Worm (Caenorhabditis elegans): ENCODE results near the gene C16D9.3.

Gene C16D9.3

ce11 chrV:8253946-8254345 lies 14.1 kb upstream of the C16D9.3 start:
- no peak for TF ChIP-seq eor-1 (tag; optimal IDR thresholded peaks at IDR 0.05)
- no peak for TF ChIP-seq unc-39 (tag; optimal IDR thresholded peaks at IDR 0.05)
- TF ChIP-seq daf-12 (tag; optimal IDR thresholded peaks at IDR 0.05): no peak

- TF ChIP-seq mdl-1 (tag; optimal IDR thresholded peaks at IDR 0.05): no peak
- TF ChIP-seq egl-27 (tag; optimal IDR thresholded peaks at IDR 0.05): no peak
- no peak for TF ChIP-seq lin-15B (tag; optimal IDR thresholded peaks at IDR 0.05)
- TF ChIP-seq lsy-12 (tag; optimal IDR thresholded peaks at IDR 0.05): no peak
- no peak for TF ChIP-seq elt-2 (tag; optimal IDR thresholded peaks at IDR 0.05)
- no peak for TF ChIP-seq nhr-77 (tag; optimal IDR thresholded peaks at IDR 0.05)
- TF ChIP-seq egl-5 (tag; optimal IDR thresholded peaks at IDR 0.05): peak; percentile 47
Observed at ce11 chrV:8252532-8252931, 12.7 kb upstream of the C16D9.3 start.

- TF ChIP-seq snpc-4 (tag; optimal IDR thresholded peaks at IDR 0.05): no peak
- TF ChIP-seq fos-1 (tag; optimal IDR thresholded peaks at IDR 0.05): no peak
- no peak for TF ChIP-seq nhr-28 (tag; optimal IDR thresholded peaks at IDR 0.05)
- TF ChIP-seq zag-1 (tag; optimal IDR thresholded peaks at IDR 0.05): no peak
- TF ChIP-seq nhr-77 (tag; optimal IDR thresholded peaks at IDR 0.05): no peak
- TF ChIP-seq nhr-67 (tag; optimal IDR thresholded peaks at IDR 0.05): no peak
- no peak for TF ChIP-seq R02D3.7 (tag; optimal IDR thresholded peaks at IDR 0.05)
- no peak for TF ChIP-seq lin-39 (tag; optimal IDR thresholded peaks at IDR 0.05)
- TF ChIP-seq sea-2 (GFP tag; optimal IDR thresholded peaks at IDR 0.05): no peak
- no peak for TF ChIP-seq elt-1 (tag; optimal IDR thresholded peaks at IDR 0.05)
- TF ChIP-seq nhr-25 (tag; optimal IDR thresholded peaks at IDR 0.05): no peak
- no peak for TF ChIP-seq elt-3 (tag; optimal IDR thresholded peaks at IDR 0.05)
- no peak for TF ChIP-seq skn-1 (tag; optimal IDR thresholded peaks at IDR 0.05)
- no peak for TF ChIP-seq nhr-76 (tag; optimal IDR thresholded peaks at IDR 0.05)
- no peak for TF ChIP-seq ceh-82 (tag; optimal IDR thresholded peaks at IDR 0.05)
- TF ChIP-seq tbx-2 (tag; optimal IDR thresholded peaks at IDR 0.05): no peak
- no peak for TF ChIP-seq lin-15B (tag; optimal IDR thresholded peaks at IDR 0.05)
- TF ChIP-seq nhr-43 (tag; optimal IDR thresholded peaks at IDR 0.05; ENCODE audit: poor library complexity, severe bottlenecking): no peak
- TF ChIP-seq daf-12 (tag; optimal IDR thresholded peaks at IDR 0.05): no peak
Observed at ce11 chrV:8251075-8251474, 11.2 kb upstream of the C16D9.3 start.

DNA sequence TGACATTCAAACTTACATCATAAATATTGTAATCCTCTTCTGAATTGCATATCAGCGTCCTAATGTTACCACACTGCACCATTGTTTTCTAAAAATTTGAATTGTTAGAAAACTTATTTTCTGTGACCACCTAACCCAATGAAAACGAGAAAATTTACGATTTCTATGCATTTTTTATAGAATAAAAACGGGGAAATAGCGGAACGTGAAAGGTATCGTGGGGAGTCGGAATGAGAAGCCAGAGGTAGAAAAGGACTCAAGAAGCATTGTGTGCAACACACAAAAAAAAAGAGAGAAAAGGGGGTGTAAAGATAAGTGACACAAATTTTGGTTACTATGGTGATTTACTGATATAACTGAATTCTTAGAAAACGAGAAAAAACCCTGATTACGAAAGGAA lies 10.4 kb upstream of the C16D9.3 start, which contains the start of gene C16D9.6:
Gene C16D9.6 (minus strand): TSS at position 101 of the 400 bp plus-strand sequence.
- TF ChIP-seq skn-1 (tag; optimal IDR thresholded peaks at IDR 0.05): no peak
- TF ChIP-seq snpc-4 (tag; optimal IDR thresholded peaks at IDR 0.05): no peak
- no peak for TF ChIP-seq lin-39 (tag; optimal IDR thresholded peaks at IDR 0.05)
- TF ChIP-seq hmg-11 (tag; optimal IDR thresholded peaks at IDR 0.05): no peak
- TF ChIP-seq elt-1 (tag; optimal IDR thresholded peaks at IDR 0.05): no peak
- no peak for TF ChIP-seq ceh-82 (tag; optimal IDR thresholded peaks at IDR 0.05)
- TF ChIP-seq mdl-1 (tag; optimal IDR thresholded peaks at IDR 0.05): no peak
- TF ChIP-seq nhr-77 (tag; optimal IDR thresholded peaks at IDR 0.05): no peak
- no peak for TF ChIP-seq ceh-16 (tag; optimal IDR thresholded peaks at IDR 0.05)
- no peak for TF ChIP-seq fkh-10 (GFP tag; optimal IDR thresholded peaks at IDR 0.05)
- TF ChIP-seq unc-62 (GFP tag; optimal IDR thresholded peaks at IDR 0.05): no peak
- TF ChIP-seq mml-1 (tag; optimal IDR thresholded peaks at IDR 0.05): no peak

- TF ChIP-seq ceh-28 (tag; optimal IDR thresholded peaks at IDR 0.05): peak; percentile 69
- TF ChIP-seq unc-62 (GFP tag; optimal IDR thresholded peaks at IDR 0.05): peak; percentile 10
- TF ChIP-seq R02D3.7 (tag; optimal IDR thresholded peaks at IDR 0.05): peak; percentile 57
- no peak for TF ChIP-seq zag-1 (tag; optimal IDR thresholded peaks at IDR 0.05)
- TF ChIP-seq nhr-25 (tag; optimal IDR thresholded peaks at IDR 0.05): peak; percentile 62
- no peak for TF ChIP-seq hmg-11 (tag; optimal IDR thresholded peaks at IDR 0.05)
- peak; percentile 53 for TF ChIP-seq lsy-12 (tag; optimal IDR thresholded peaks at IDR 0.05)
- no peak for TF ChIP-seq ceh-9 (tag; optimal IDR thresholded peaks at IDR 0.05)
- TF ChIP-seq ceh-16 (tag; optimal IDR thresholded peaks at IDR 0.05): no peak
- TF ChIP-seq nhr-77 (tag; optimal IDR thresholded peaks at IDR 0.05): peak; percentile 78
- no peak for TF ChIP-seq ZK546.5 (tag; optimal IDR thresholded peaks at IDR 0.05)
- TF ChIP-seq mml-1 (tag; optimal IDR thresholded peaks at IDR 0.05): no peak
- TF ChIP-seq egl-27 (tag; optimal IDR thresholded peaks at IDR 0.05): peak; percentile 11
- peak; percentile 99 for TF ChIP-seq snpc-4 (tag; optimal IDR thresholded peaks at IDR 0.05)
- no peak for TF ChIP-seq fkh-2 (tag; optimal IDR thresholded peaks at IDR 0.05)
- no peak for TF ChIP-seq ztf-11 (tag; optimal IDR thresholded peaks at IDR 0.05)
- no peak for TF ChIP-seq nhr-76 (tag; optimal IDR thresholded peaks at IDR 0.05)
- peak; percentile 25 for TF ChIP-seq jun-1 (tag; optimal IDR thresholded peaks at IDR 0.05)
- TF ChIP-seq elt-2 (tag; optimal IDR thresholded peaks at IDR 0.05): peak; percentile 66
- TF ChIP-seq lin-39 (tag; optimal IDR thresholded peaks at IDR 0.05): no peak
- TF ChIP-seq tbx-2 (tag; optimal IDR thresholded peaks at IDR 0.05): peak; percentile 14
- TF ChIP-seq nhr-11 (tag; optimal IDR thresholded peaks at IDR 0.05): no peak
- TF ChIP-seq elt-3 (tag; optimal IDR thresholded peaks at IDR 0.05): peak in 1 of 3 experiments; percentile 68
- no peak for TF ChIP-seq nhr-12 (tag; optimal IDR thresholded peaks at IDR 0.05)
- TF ChIP-seq pha-4 (tag; optimal IDR thresholded peaks at IDR 0.05): peak; percentile 20
- TF ChIP-seq fkh-10 (GFP tag; optimal IDR thresholded peaks at IDR 0.05): no peak
- TF ChIP-seq ama-1 (optimal IDR thresholded peaks at IDR 0.05): peak; percentile 95
- no peak for TF ChIP-seq nhr-67 (tag; optimal IDR thresholded peaks at IDR 0.05)
- no peak for TF ChIP-seq daf-12 (tag; optimal IDR thresholded peaks at IDR 0.05)
- TF ChIP-seq nhr-43 (tag; optimal IDR thresholded peaks at IDR 0.05; ENCODE audit: poor library complexity, severe bottlenecking): peak; percentile 88
- TF ChIP-seq egl-5 (tag; optimal IDR thresholded peaks at IDR 0.05): no peak
Observed at ce11 chrV:8247311-8248105, 7.7 kb upstream of the C16D9.3 start.

Data from whole organism, L3 larva.